Fruit fly (Drosophila melanogaster): ENCODE measurements around the gene Hmgcl.
A peak's percentile ranks its signal among the peaks of the same experiment; 100 is the strongest.

Gene Hmgcl

dm6 chr2L:6956725-6957124 is 3.5 kb upstream of the Hmgcl start, which contains the start of the genes CG13775 and CG3430 (continued):
- TF ChIP-seq CG11723 (GFP tag; optimal IDR thresholded peaks at IDR 0.05): no peak
- TF ChIP-seq da (GFP tag; optimal IDR thresholded peaks at IDR 0.05): no peak
- TF ChIP-seq run (tag; optimal IDR thresholded peaks at IDR 0.05): no peak
- peak; percentile 56; the same call in 2 of the 3 replicates for TF ChIP-seq CG6791 (GFP tag; IDR thresholded peaks at IDR 0.05; ENCODE audit: partially characterized antibody)
- no peak for TF ChIP-seq bcd (GFP tag; optimal IDR thresholded peaks at IDR 0.05)
- no peak for TF ChIP-seq p53 (GFP tag; optimal IDR thresholded peaks at IDR 0.05)
- TF ChIP-seq CG9932 (GFP tag; IDR thresholded peaks at IDR 0.05): peak; percentile 61
- TF ChIP-seq Max (GFP tag; optimal IDR thresholded peaks at IDR 0.05): no peak
- no peak for TF ChIP-seq ac (GFP tag; optimal IDR thresholded peaks at IDR 0.05)
- peak; percentile 36 for TF ChIP-seq zfh2 (GFP tag; optimal IDR thresholded peaks at IDR 0.05)
- TF ChIP-seq jumu (GFP tag; optimal IDR thresholded peaks at IDR 0.05): peak; percentile 8
- TF ChIP-seq Ets97D (GFP tag; optimal IDR thresholded peaks at IDR 0.05): peak; percentile 93
- no peak for TF ChIP-seq CG18599 (GFP tag; optimal IDR thresholded peaks at IDR 0.05)
- no peak for TF ChIP-seq fd3F (GFP tag; optimal IDR thresholded peaks at IDR 0.05)
- no peak for TF ChIP-seq Vsx1 (GFP tag; optimal IDR thresholded peaks at IDR 0.05)
- no peak for TF ChIP-seq Dek (tag; optimal IDR thresholded peaks at IDR 0.05)
- no peak for TF ChIP-seq CG12155 (GFP tag; optimal IDR thresholded peaks at IDR 0.05)
- no peak for TF ChIP-seq ash1 (GFP tag; optimal IDR thresholded peaks at IDR 0.05)
- TF ChIP-seq unc-4 (GFP tag; IDR thresholded peaks at IDR 0.05; ENCODE audit: partially characterized antibody): peak; percentile 72
- TF ChIP-seq Doc3 (GFP tag; IDR thresholded peaks at IDR 0.05; ENCODE audit: partially characterized antibody): peak; percentile 66
- TF ChIP-seq Oaz (GFP tag; IDR thresholded peaks at IDR 0.05): no peak
- 0 out of 3 replicates have a peak, but pooled peaks have one; percentile 30 for TF ChIP-seq mld (GFP tag; IDR thresholded peaks at IDR 0.05; ENCODE audit: partially characterized antibody)
- TF ChIP-seq CG3847 (GFP tag; IDR thresholded peaks at IDR 0.05): peak; percentile 24; the same call in 1 of the 2 replicates
- no peak for TF ChIP-seq psq (GFP tag; optimal IDR thresholded peaks at IDR 0.05)
- no peak for TF ChIP-seq CG10274 (GFP tag; optimal IDR thresholded peaks at IDR 0.05)
- no peak for TF ChIP-seq MTF-1 (GFP tag; optimal IDR thresholded peaks at IDR 0.05; ENCODE audit: borderline replicate concordance)
- no peak for TF ChIP-seq tap (tag; optimal IDR thresholded peaks at IDR 0.05)
- TF ChIP-seq Mes4 (GFP tag; optimal IDR thresholded peaks at IDR 0.05): peak; percentile 8
- peak; percentile 32 for TF ChIP-seq YL-1 (GFP tag; optimal IDR thresholded peaks at IDR 0.05)
- TF ChIP-seq dan (GFP tag; IDR thresholded peaks at IDR 0.05): no peak
- peak; percentile 32 for TF ChIP-seq CG3281 (GFP tag; optimal IDR thresholded peaks at IDR 0.05)
- no peak for TF ChIP-seq CG30431 (GFP tag; optimal IDR thresholded peaks at IDR 0.05)
- TF ChIP-seq H2.0 (GFP tag; IDR thresholded peaks at IDR 0.05): no peak
- no peak for TF ChIP-seq hkb (optimal IDR thresholded peaks at IDR 0.05)
- 0 out of 2 replicates have a peak, but pooled peaks have one; percentile 21 for TF ChIP-seq hkb (GFP tag; IDR thresholded peaks at IDR 0.05)
- TF ChIP-seq CG7987 (GFP tag; optimal IDR thresholded peaks at IDR 0.05): peak; percentile 30
- no peak for TF ChIP-seq pnt (GFP tag; optimal IDR thresholded peaks at IDR 0.05)
- TF ChIP-seq ase (GFP tag; IDR thresholded peaks at IDR 0.05): 0 out of 3 replicates have a peak, but pooled peaks have one; percentile 16
- peak; percentile 25 for TF ChIP-seq Camta (GFP tag; optimal IDR thresholded peaks at IDR 0.05)
- TF ChIP-seq CG9797 (GFP tag; optimal IDR thresholded peaks at IDR 0.05): peak; percentile 13
- TF ChIP-seq nom (GFP tag; optimal IDR thresholded peaks at IDR 0.05): peak; percentile 11
- TF ChIP-seq CG10321 (GFP tag; IDR thresholded peaks at IDR 0.05): no peak
- TF ChIP-seq E2f2 (GFP tag; IDR thresholded peaks at IDR 0.05): peak; percentile 85
- TF ChIP-seq stc (GFP tag; IDR thresholded peaks at IDR 0.05): peak; percentile 36; the same call in 1 of the 2 replicates
- TF ChIP-seq schlank (tag; optimal IDR thresholded peaks at IDR 0.05): no peak
- TF ChIP-seq Dbx (GFP tag; IDR thresholded peaks at IDR 0.05): peak; percentile 65; the same call in 1 of the 3 replicates
- peak; percentile 51 for TF ChIP-seq Elba2 (GFP tag; optimal IDR thresholded peaks at IDR 0.05)
- TF ChIP-seq zfh1 (GFP tag; IDR thresholded peaks at IDR 0.05): peak; percentile 45; the same call in 2 of the 3 replicates
- TF ChIP-seq NC2α (GFP tag; optimal IDR thresholded peaks at IDR 0.05): peak; percentile 31
- TF ChIP-seq sc (optimal IDR thresholded peaks at IDR 0.05): no peak
- TF ChIP-seq sc (GFP tag; optimal IDR thresholded peaks at IDR 0.05): no peak
- no peak for TF ChIP-seq croc (GFP tag; conservative IDR thresholded peaks at IDR 0.05)
